Worm (Caenorhabditis elegans): ENCODE results near the gene doxa-1.

Gene doxa-1

ce11 chrIII:8605532-8605931, 24.6 kb downstream of the doxa-1 start, which contains the start of gene C06E1.1:
TSS of gene C06E1.1 (plus strand) at chrIII:8605832.
- TF ChIP-seq tab-1 (GFP tag; IDR thresholded peaks at IDR 0.05) (no peak), T22C8.4 (GFP tag; IDR thresholded peaks at IDR 0.05) (no peak), klf-2 (GFP tag; conservative IDR thresholded peaks at IDR 0.05) (no peak), ref-1 (GFP tag; conservative IDR thresholded peaks at IDR 0.05) (no peak), ztf-29 (GFP tag; IDR thresholded peaks at IDR 0.05) (no peak), med-1 (GFP tag; optimal IDR thresholded peaks at IDR 0.05; ENCODE audit: insufficient read depth) (no peak), cog-1 (tag; optimal IDR thresholded peaks at IDR 0.05) (no peak)

- TF ChIP-seq T22C8.4 (GFP tag; IDR thresholded peaks at IDR 0.05) (no peak), cog-1 (tag; optimal IDR thresholded peaks at IDR 0.05) (no peak), ztf-23 (GFP tag; IDR thresholded peaks at IDR 0.05) (no peak), ref-1 (GFP tag; conservative IDR thresholded peaks at IDR 0.05) (no peak), klf-2 (GFP tag; conservative IDR thresholded peaks at IDR 0.05) (no peak), tab-1 (GFP tag; IDR thresholded peaks at IDR 0.05) (no peak), ztf-29 (GFP tag; IDR thresholded peaks at IDR 0.05) (no peak)
These were observed 28.8 kb downstream of the doxa-1 start, which contains the start of gene C06E1.9 for ce11 chrIII:8609683-8610082. TSS of gene C06E1.9 (minus strand) at chrIII:8609783.

ce11 chrIII:8611282-8611681, 30.4 kb downstream of the doxa-1 start:
- TF ChIP-seq tab-1 (GFP tag; IDR thresholded peaks at IDR 0.05) (no peak), flt-1 (GFP tag; IDR thresholded peaks at IDR 0.05) (no peak), med-1 (GFP tag; optimal IDR thresholded peaks at IDR 0.05; ENCODE audit: insufficient read depth) (no peak), klf-2 (GFP tag; conservative IDR thresholded peaks at IDR 0.05) (no peak), ztf-29 (GFP tag; IDR thresholded peaks at IDR 0.05) (no peak), ref-1 (GFP tag; conservative IDR thresholded peaks at IDR 0.05) (no peak), ztf-23 (GFP tag; IDR thresholded peaks at IDR 0.05) (no peak), T22C8.4 (GFP tag; IDR thresholded peaks at IDR 0.05) (no peak), cog-1 (tag; optimal IDR thresholded peaks at IDR 0.05) (no peak)

ce11 chrIII:8613573-8613972, 32.7 kb downstream of the doxa-1 start:
- TF ChIP-seq cog-1 (tag; optimal IDR thresholded peaks at IDR 0.05) (no peak), ztf-29 (GFP tag; IDR thresholded peaks at IDR 0.05) (no peak), tab-1 (GFP tag; IDR thresholded peaks at IDR 0.05) (no peak)

ce11 chrIII:8614490-8614889, 33.6 kb downstream of the doxa-1 start, which contains the start of gene rha-2:
TSS of gene rha-2 (minus strand) at chrIII:8614569.
- TF ChIP-seq flt-1 (GFP tag; IDR thresholded peaks at IDR 0.05) (no peak), ztf-23 (GFP tag; IDR thresholded peaks at IDR 0.05) (no peak), cog-1 (tag; optimal IDR thresholded peaks at IDR 0.05) (no peak), klf-2 (GFP tag; conservative IDR thresholded peaks at IDR 0.05) (no peak), tab-1 (GFP tag; IDR thresholded peaks at IDR 0.05) (no peak), T22C8.4 (GFP tag; IDR thresholded peaks at IDR 0.05) (no peak), med-1 (GFP tag; optimal IDR thresholded peaks at IDR 0.05; ENCODE audit: insufficient read depth) (no peak), ref-1 (GFP tag; conservative IDR thresholded peaks at IDR 0.05) (no peak), ztf-29 (GFP tag; IDR thresholded peaks at IDR 0.05) (no peak)

- TF ChIP-seq ztf-23 (GFP tag; IDR thresholded peaks at IDR 0.05) (no peak), ztf-29 (GFP tag; IDR thresholded peaks at IDR 0.05) (no peak), klf-2 (GFP tag; conservative IDR thresholded peaks at IDR 0.05) (no peak), T22C8.4 (GFP tag; IDR thresholded peaks at IDR 0.05) (no peak), med-1 (GFP tag; optimal IDR thresholded peaks at IDR 0.05; ENCODE audit: insufficient read depth) (no peak), tab-1 (GFP tag; IDR thresholded peaks at IDR 0.05) (no peak), cog-1 (tag; optimal IDR thresholded peaks at IDR 0.05) (no peak)
These were observed 35.7 kb downstream of the doxa-1 start, which contains the start of gene C06E1.11 for ce11 chrIII:8616587-8616986. TSS of gene C06E1.11 (minus strand) at chrIII:8616687.

DNA sequence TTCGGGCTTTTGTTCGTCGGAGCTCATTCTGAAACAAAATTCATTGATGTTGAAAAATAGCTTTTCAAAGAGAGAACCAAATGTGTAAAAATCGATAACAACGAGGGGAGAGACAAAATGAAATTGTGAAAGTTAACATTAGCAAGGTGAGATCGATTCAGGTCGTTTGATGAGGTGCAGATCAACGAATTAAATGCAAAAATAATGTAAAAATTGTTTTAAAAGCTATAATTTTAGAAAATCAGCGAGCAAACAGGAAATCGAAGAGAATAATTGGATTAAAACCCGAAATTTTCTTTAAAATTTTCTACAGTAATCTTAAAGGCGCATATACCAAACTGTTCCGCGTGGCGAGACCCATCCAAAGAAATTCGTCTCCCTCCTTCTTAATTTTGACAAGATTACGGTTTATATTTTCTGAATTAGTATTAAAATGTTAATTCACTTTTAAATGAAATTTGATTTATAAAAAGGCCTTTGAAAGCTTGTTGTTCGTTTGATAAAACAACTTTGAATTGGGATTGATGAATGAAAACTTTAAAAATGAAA, 37.6 kb downstream of the doxa-1 start, which contains the start of gene C13G5.2:
Gene C13G5.2 (minus strand): TSS at position 51 of the 549 bp plus-strand sequence.
- no peak for TF ChIP-seq ref-1 (GFP tag; conservative IDR thresholded peaks at IDR 0.05)
- TF ChIP-seq T22C8.4 (GFP tag; IDR thresholded peaks at IDR 0.05): peak; percentile 26; the same call in 1 of the 2 replicates

DNA sequence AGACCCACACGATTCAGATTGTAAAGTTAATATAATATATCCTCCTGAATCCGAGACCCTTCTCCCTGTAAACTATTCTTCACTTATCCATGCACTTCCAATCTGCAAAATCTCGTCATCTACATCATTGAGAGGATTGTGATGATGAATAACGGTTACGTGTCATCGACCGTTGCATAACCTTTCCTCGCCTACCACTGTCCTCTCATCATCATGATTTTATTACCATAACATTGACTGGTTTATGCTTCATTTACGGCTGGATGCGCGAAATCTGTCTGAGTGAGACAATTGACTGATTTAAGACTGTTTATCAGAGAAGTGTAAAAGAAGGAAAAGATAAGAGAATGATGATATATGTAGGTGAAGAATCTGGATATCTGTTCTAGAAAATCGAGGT, 39.4 kb downstream of the doxa-1 start:
- no peak for TF ChIP-seq cog-1 (tag; optimal IDR thresholded peaks at IDR 0.05)
- no peak for TF ChIP-seq ztf-23 (GFP tag; IDR thresholded peaks at IDR 0.05)
- TF ChIP-seq ref-1 (GFP tag; conservative IDR thresholded peaks at IDR 0.05): no peak
- no peak for TF ChIP-seq T22C8.4 (GFP tag; IDR thresholded peaks at IDR 0.05)
- TF ChIP-seq tab-1 (GFP tag; IDR thresholded peaks at IDR 0.05): no peak
- TF ChIP-seq ztf-29 (GFP tag; IDR thresholded peaks at IDR 0.05): no peak
- TF ChIP-seq med-1 (GFP tag; optimal IDR thresholded peaks at IDR 0.05; ENCODE audit: insufficient read depth): no peak
- TF ChIP-seq klf-2 (GFP tag; conservative IDR thresholded peaks at IDR 0.05): no peak
- TF ChIP-seq flt-1 (GFP tag; IDR thresholded peaks at IDR 0.05): no peak

- TF ChIP-seq T22C8.4 (GFP tag; IDR thresholded peaks at IDR 0.05): no peak
- no peak for TF ChIP-seq ztf-23 (GFP tag; IDR thresholded peaks at IDR 0.05)
- TF ChIP-seq tab-1 (GFP tag; IDR thresholded peaks at IDR 0.05): no peak
- TF ChIP-seq flt-1 (GFP tag; IDR thresholded peaks at IDR 0.05): no peak
- no peak for TF ChIP-seq med-1 (GFP tag; optimal IDR thresholded peaks at IDR 0.05; ENCODE audit: insufficient read depth)
- TF ChIP-seq klf-2 (GFP tag; conservative IDR thresholded peaks at IDR 0.05): no peak
- no peak for TF ChIP-seq cog-1 (tag; optimal IDR thresholded peaks at IDR 0.05)
- no peak for TF ChIP-seq ztf-29 (GFP tag; IDR thresholded peaks at IDR 0.05)
- no peak for TF ChIP-seq ref-1 (GFP tag; conservative IDR thresholded peaks at IDR 0.05)
These were observed 40.1 kb downstream of the doxa-1 start for ce11 chrIII:8621002-8621401.

ce11 chrIII:8621982-8622381, 41.1 kb downstream of the doxa-1 start:
- TF ChIP-seq ref-1 (GFP tag; conservative IDR thresholded peaks at IDR 0.05) (no peak), tab-1 (GFP tag; IDR thresholded peaks at IDR 0.05) (no peak), med-1 (GFP tag; optimal IDR thresholded peaks at IDR 0.05; ENCODE audit: insufficient read depth) (no peak), ztf-23 (GFP tag; IDR thresholded peaks at IDR 0.05) (no peak), cog-1 (tag; optimal IDR thresholded peaks at IDR 0.05) (no peak), klf-2 (GFP tag; conservative IDR thresholded peaks at IDR 0.05) (no peak), ztf-29 (GFP tag; IDR thresholded peaks at IDR 0.05) (no peak), flt-1 (GFP tag; IDR thresholded peaks at IDR 0.05) (no peak), T22C8.4 (GFP tag; IDR thresholded peaks at IDR 0.05) (no peak)
